Fruit fly (Drosophila melanogaster) whole organism, adult: Measurements from ENCODE around the gene CG15347.
A peak's percentile ranks its signal among the peaks of the same experiment; 100 is the strongest.

ENCODE experiments used
- CG11617 ChIP-seq: fragments of 200-800 bp; sonication (Bioruptor generic); optimal IDR thresholded peaks from 2 replicates; lab custom pipeline; 2017; ENCODE audit warnings: mild to moderate bottlenecking, missing biosample characterization, missing genetic modification reagents, missing genetic modification characterization
- CG12768 ChIP-seq: fragments of 200-800 bp; sonication (Bioruptor generic); optimal IDR thresholded peaks from 2 replicates; lab custom pipeline; 2017; ENCODE audit warnings: missing biosample characterization, missing genetic modification characterization, mild to moderate bottlenecking, moderate library complexity, missing genetic modification reagents
- CG14711 ChIP-seq: fragments of 200-800 bp; sonication (Bioruptor generic); optimal IDR thresholded peaks from 2 replicates; lab custom pipeline; 2018; ENCODE audit warnings: missing biosample characterization, mild to moderate bottlenecking, missing genetic modification characterization, moderate library complexity
- CG1620 ChIP-seq: fragments of 200-800 bp; sonication (Bioruptor generic); optimal IDR thresholded peaks from 2 replicates; lab custom pipeline; 2016; ENCODE audit warnings: missing biosample characterization, missing genetic modification characterization
- CG33017 ChIP-seq: fragments of 200-800 bp; sonication (Bioruptor generic); optimal IDR thresholded peaks from 2 replicates; lab custom pipeline; 2018; ENCODE audit warnings: missing biosample characterization, mild to moderate bottlenecking, missing genetic modification characterization, moderate library complexity
- CG5204 ChIP-seq: fragments of 200-800 bp; sonication (Bioruptor generic); optimal IDR thresholded peaks from 2 replicates; lab custom pipeline; 2016; ENCODE audit warnings: missing biosample characterization, missing genetic modification characterization
- CG7045 ChIP-seq: fragments of 200-800 bp; sonication (Bioruptor generic); optimal IDR thresholded peaks from 2 replicates; lab custom pipeline; 2017; ENCODE audit warnings: missing biosample characterization, mild to moderate bottlenecking, missing genetic modification characterization
- CG7101 ChIP-seq: fragments of 200-800 bp; sonication (Bioruptor generic); optimal IDR thresholded peaks from 2 replicates; lab custom pipeline; 2018; ENCODE audit warnings: missing biosample characterization, mild to moderate bottlenecking, missing genetic modification characterization, moderate library complexity
- Clk ChIP-seq: fragments of 200-800 bp; sonication (Bioruptor generic); optimal IDR thresholded peaks from 2 replicates; lab custom pipeline; 2017; ENCODE audit warnings: missing biosample characterization, missing genetic modification characterization
- Crg-1 ChIP-seq: fragments of 200-800 bp; sonication (Bioruptor generic); optimal IDR thresholded peaks from 2 replicates; lab custom pipeline; 2016; ENCODE audit warnings: missing biosample characterization, missing genetic modification characterization
- Hr96 ChIP-seq: fragments of 200-800 bp; sonication (Bioruptor generic); optimal IDR thresholded peaks from 2 replicates; lab custom pipeline; 2016; ENCODE audit warnings: missing biosample characterization, missing genetic modification characterization
- Mnt ChIP-seq: fragments of 200-800 bp; sonication (Bioruptor generic); optimal IDR thresholded peaks from 2 replicates; lab custom pipeline; 2016; ENCODE audit warnings: missing biosample characterization, mild to moderate bottlenecking, missing genetic modification characterization
- bab1 ChIP-seq: fragments of 200-800 bp; sonication (Bioruptor generic); optimal IDR thresholded peaks from 3 replicates; lab custom pipeline; 2019; ENCODE audit warnings: missing biosample characterization, mild to moderate bottlenecking, missing genetic modification characterization, moderate library complexity
- cic ChIP-seq: fragments of 200-800 bp; sonication (Bioruptor generic); optimal IDR thresholded peaks from 2 replicates; lab custom pipeline; 2017; ENCODE audit warnings: missing biosample characterization, mild to moderate bottlenecking, missing genetic modification characterization, moderate library complexity
- cnc ChIP-seq, 2 experiments: fragments of >200 bp; optimal IDR thresholded peaks; 2 replicates each; lab custom pipeline; 2017
- kay ChIP-seq: fragments of 200-800 bp; sonication (Bioruptor generic); peaks from one replicate; lab custom pipeline; 2016; ENCODE audit warnings: missing biosample characterization, missing genetic modification characterization, borderline replicate concordance
- ovo ChIP-seq: fragments of 200-800 bp; sonication (Bioruptor generic); optimal IDR thresholded peaks from 2 replicates; lab custom pipeline; 2016; ENCODE audit warnings: missing biosample characterization, missing genetic modification characterization
- pad ChIP-seq: fragments of 200-800 bp; sonication (Bioruptor generic); optimal IDR thresholded peaks from 3 replicates; lab custom pipeline; 2017; ENCODE audit warnings: missing biosample characterization, missing genetic modification characterization, mild to moderate bottlenecking, moderate library complexity, missing genetic modification reagents
- tj ChIP-seq: fragments of 200-800 bp; sonication (Bioruptor generic); optimal IDR thresholded peaks from 3 replicates; lab custom pipeline; 2017; ENCODE audit warnings: missing biosample characterization, mild to moderate bottlenecking, missing genetic modification characterization, moderate library complexity
- toe ChIP-seq: fragments of 200-800 bp; sonication (Bioruptor generic); optimal IDR thresholded peaks from 2 replicates; lab custom pipeline; 2016; ENCODE audit warnings: missing biosample characterization, missing genetic modification characterization

CG15347 gene

DNA sequence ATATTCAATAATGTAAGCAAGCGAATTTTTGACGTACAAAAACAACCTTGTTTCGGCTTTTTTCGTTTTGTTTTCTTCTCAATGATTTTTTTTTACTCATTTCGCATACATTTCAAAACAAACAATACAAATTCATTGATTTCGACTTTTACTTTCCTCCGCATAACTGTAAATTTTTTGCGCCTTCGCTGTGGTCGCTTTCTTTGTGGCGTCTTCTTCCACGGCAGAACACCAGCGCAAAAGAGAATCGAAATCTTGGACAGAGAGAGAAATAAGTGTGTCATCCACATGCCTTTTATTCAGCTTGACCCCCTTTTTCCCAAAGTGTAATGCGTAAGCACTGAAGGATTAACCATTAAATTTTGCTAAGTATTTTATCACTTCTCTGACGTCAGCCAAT, 46.3 kb downstream of the CG15347 start:
- TF ChIP-seq toe (GFP tag; lab: Kevin White, UChicago) = no peak
- TF ChIP-seq kay = no peak
- TF ChIP-seq ovo = no peak
- TF ChIP-seq CG11617 (GFP tag; lab: Kevin White, UChicago) = no peak
- TF ChIP-seq bab1 (GFP tag; lab: Kevin White, UChicago) = peak; percentile 45
- TF ChIP-seq CG33017 (tag; lab: Kevin White, UChicago) = no peak
- TF ChIP-seq CG7101 (tag; lab: Kevin White, UChicago) = no peak

DNA sequence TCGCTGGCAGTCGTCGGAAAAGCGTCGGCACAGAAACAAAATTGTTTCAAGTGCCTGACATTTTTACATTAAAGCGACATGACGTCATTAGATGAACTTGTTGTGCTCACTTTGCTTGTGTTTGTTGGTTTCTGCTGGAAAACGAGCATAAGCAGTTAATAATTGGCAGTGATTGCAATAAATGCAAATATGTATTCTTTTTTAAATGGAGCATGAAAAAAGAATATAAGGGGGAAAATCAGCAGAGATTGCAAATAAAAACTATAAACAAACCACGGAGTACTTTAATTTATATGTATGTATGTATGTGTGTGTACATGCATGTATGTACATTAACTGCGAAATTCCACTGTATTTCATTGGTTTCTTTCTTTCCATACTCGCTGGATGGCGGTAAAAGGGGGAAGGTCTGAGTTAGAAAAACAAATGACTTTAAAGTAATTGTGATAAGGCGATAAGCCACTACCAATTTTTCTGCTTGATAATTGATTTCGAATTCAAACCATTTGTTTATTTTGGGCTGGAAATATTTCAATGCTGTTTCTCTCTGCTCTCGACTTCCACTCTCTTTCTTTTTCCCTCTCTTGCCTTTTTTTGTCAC, 47.1 kb downstream of the CG15347 start:
- peak; percentile 93 for TF ChIP-seq tj
- no peak for TF ChIP-seq CG14711 (tag; lab: Kevin White, UChicago)
- no peak for TF ChIP-seq Crg-1 (GFP tag; lab: Kevin White, UChicago)
- TF ChIP-seq CG11617 (GFP tag; lab: Kevin White, UChicago) = no peak
- TF ChIP-seq kay = peak; percentile 34
- TF ChIP-seq CG7045 (GFP tag; lab: Kevin White, UChicago) = no peak
- TF ChIP-seq Clk (GFP tag; lab: Kevin White, UChicago) = no peak
- peak; percentile 13 for TF ChIP-seq bab1 (GFP tag; lab: Kevin White, UChicago)
- no peak for TF ChIP-seq cnc (optimal IDR thresholded peaks at IDR 0.05; lab: Kevin White, UChicago)
- TF ChIP-seq CG5204 (GFP tag; lab: Kevin White, UChicago) = no peak
- no peak for TF ChIP-seq pad (GFP tag; lab: Kevin White, UChicago)
- no peak for TF ChIP-seq Mnt (GFP tag; lab: Kevin White, UChicago)
- no peak for TF ChIP-seq ovo
- no peak for TF ChIP-seq Hr96 (GFP tag; lab: Kevin White, UChicago)

DNA sequence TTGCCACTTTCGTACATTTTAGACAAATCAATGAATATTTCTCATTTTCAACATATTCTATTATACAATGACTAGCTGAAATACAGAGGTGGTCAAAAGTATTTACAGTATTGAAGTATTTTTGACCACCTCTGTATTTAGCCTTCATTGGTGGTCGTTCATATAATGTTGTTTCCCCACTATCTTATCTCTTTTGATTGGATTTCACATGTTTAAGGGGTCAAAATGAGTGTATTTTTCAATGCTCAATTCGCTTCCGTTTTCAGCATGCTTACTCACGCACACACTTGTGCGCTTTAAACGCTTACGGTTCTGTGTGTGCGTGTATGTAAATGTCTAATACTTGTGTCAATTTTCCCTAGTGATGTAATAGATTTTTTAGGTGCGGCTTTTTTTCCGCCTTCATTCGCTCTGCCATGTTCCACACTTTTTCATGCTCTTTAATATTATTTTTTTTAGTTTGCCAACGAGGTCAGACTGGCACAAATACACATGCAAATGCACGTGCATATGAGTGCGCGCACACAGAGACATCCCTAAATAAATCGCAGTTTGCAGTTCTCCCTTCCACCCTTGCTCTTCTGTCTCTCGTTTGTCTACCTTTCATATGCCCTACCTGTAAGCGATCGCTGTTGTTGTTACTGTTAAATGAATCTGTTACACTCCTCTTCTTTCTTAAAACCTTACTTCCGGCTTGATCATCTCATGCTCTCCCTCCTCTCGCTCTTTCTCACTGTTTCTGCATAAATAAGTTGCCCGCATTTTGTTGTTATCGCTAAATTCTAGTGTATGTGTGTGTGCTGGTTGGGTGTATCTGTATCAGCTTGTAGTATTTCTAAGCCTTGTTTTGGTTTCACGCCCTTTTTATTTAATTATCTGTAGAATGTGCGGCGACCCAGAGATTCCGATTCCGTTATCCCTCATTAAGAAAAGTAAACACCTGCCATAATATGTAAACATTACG, 48.2 kb downstream of the CG15347 start:
- TF ChIP-seq CG11617 (GFP tag; lab: Kevin White, UChicago) = no peak
- TF ChIP-seq CG7045 (GFP tag; lab: Kevin White, UChicago) = no peak
- no peak for TF ChIP-seq Hr96 (GFP tag; lab: Kevin White, UChicago)
- TF ChIP-seq CG7101 (tag; lab: Kevin White, UChicago) = peak; percentile 15
- peak; percentile 98 for TF ChIP-seq kay
- no peak for TF ChIP-seq CG5204 (GFP tag; lab: Kevin White, UChicago)
- TF ChIP-seq ovo = peak; percentile 48
- no peak for TF ChIP-seq cnc (optimal IDR thresholded peaks at IDR 0.05; lab: Kevin White, UChicago)
- peak; percentile 6 for TF ChIP-seq CG12768 (GFP tag; lab: Kevin White, UChicago)
- TF ChIP-seq toe (GFP tag; lab: Kevin White, UChicago) = no peak
- TF ChIP-seq CG1620 = peak; percentile 41
- TF ChIP-seq CG33017 (tag; lab: Kevin White, UChicago) = peak; percentile 7
- TF ChIP-seq bab1 (GFP tag; lab: Kevin White, UChicago) = peak; percentile 57
- no peak for TF ChIP-seq Clk (GFP tag; lab: Kevin White, UChicago)
- TF ChIP-seq CG14711 (tag; lab: Kevin White, UChicago) = no peak
- TF ChIP-seq tj = peak; percentile 79
- peak; percentile 64 for TF ChIP-seq Mnt (GFP tag; lab: Kevin White, UChicago)
- TF ChIP-seq pad (GFP tag; lab: Kevin White, UChicago) = peak; percentile 40
- peak; percentile 74 for TF ChIP-seq cic (GFP tag; lab: Kevin White, UChicago)
- TF ChIP-seq Crg-1 (GFP tag; lab: Kevin White, UChicago) = no peak

dm6 chrX:8411532-8411960, 49.2 kb downstream of the CG15347 start, which contains the start of gene lawc:
Gene lawc, minus strand, starts transcription at chrX:8411658.
- TF ChIP-seq cic (GFP tag; lab: Kevin White, UChicago) (peak; percentile 88), Hr96 (GFP tag; lab: Kevin White, UChicago) (peak; percentile 76), ovo (peak; percentile 62), cnc (optimal IDR thresholded peaks at IDR 0.05; lab: Kevin White, UChicago) (no peak), CG33017 (tag; lab: Kevin White, UChicago) (peak; percentile 75), CG7101 (tag; lab: Kevin White, UChicago) (peak; percentile 76), CG5204 (GFP tag; lab: Kevin White, UChicago) (no peak), CG7045 (GFP tag; lab: Kevin White, UChicago) (peak; percentile 15), Crg-1 (GFP tag; lab: Kevin White, UChicago) (no peak), pad (GFP tag; lab: Kevin White, UChicago) (peak; percentile 66), Mnt (GFP tag; lab: Kevin White, UChicago) (peak; percentile 71), CG14711 (tag; lab: Kevin White, UChicago) (peak; percentile 54), tj (peak; percentile 78), kay (peak; percentile 98), CG1620 (peak; percentile 56), CG11617 (GFP tag; lab: Kevin White, UChicago) (peak; percentile 74), CG12768 (GFP tag; lab: Kevin White, UChicago) (peak; percentile 63), toe (GFP tag; lab: Kevin White, UChicago) (peak; percentile 36), Clk (GFP tag; lab: Kevin White, UChicago) (peak; percentile 79), bab1 (GFP tag; lab: Kevin White, UChicago) (peak; percentile 98)
